Fruit fly (Drosophila melanogaster) whole organism, embryonic: ENCODE measurements around the gene CG2540.

Experiments used
- ATbp ChIP-seq: fragments of 200-800 bp; sonication (Bioruptor generic); optimal IDR thresholded peaks from 2 replicates; lab custom pipeline; 2017; ENCODE audit warnings: missing biosample characterization, mild to moderate bottlenecking, missing genetic modification characterization, missing genetic modification reagents
- Blimp-1 ChIP-seq: fragments of 200-800 bp; sonication (Bioruptor generic); optimal IDR thresholded peaks from 3 replicates; lab custom pipeline; 2018; ENCODE audit warnings: missing biosample characterization, missing genetic modification characterization, mild to moderate bottlenecking, moderate library complexity, missing genetic modification reagents
- CG10267 ChIP-seq: fragments of 200-800 bp; sonication (Bioruptor generic); optimal IDR thresholded peaks from 2 replicates; lab custom pipeline; 2018; ENCODE audit warnings: missing biosample characterization, mild to moderate bottlenecking, missing genetic modification characterization, moderate library complexity
- CG10431 ChIP-seq: fragments of 200-800 bp; sonication (Bioruptor generic); optimal IDR thresholded peaks from 3 replicates; lab custom pipeline; 2018; ENCODE audit warnings: missing biosample characterization, mild to moderate bottlenecking, missing genetic modification characterization
- CG11723 ChIP-seq: fragments of 200-800 bp; sonication (Bioruptor generic); optimal IDR thresholded peaks from 2 replicates; lab custom pipeline; 2017; ENCODE audit warnings: missing biosample characterization, mild to moderate bottlenecking, missing genetic modification characterization
- CG15073 ChIP-seq: fragments of 200-800 bp; sonication (Bioruptor generic); optimal IDR thresholded peaks from 2 replicates; lab custom pipeline; 2016; ENCODE audit warnings: missing biosample characterization, missing genetic modification characterization
- CG15269 ChIP-seq: fragments of 200-800 bp; sonication (Bioruptor generic); optimal IDR thresholded peaks from 2 replicates; lab custom pipeline; 2018; ENCODE audit warnings: missing biosample characterization, mild to moderate bottlenecking, missing genetic modification characterization, moderate library complexity
- CG15601 ChIP-seq: fragments of 200-800 bp; sonication (Bioruptor generic); optimal IDR thresholded peaks from 3 replicates; lab custom pipeline; 2019; ENCODE audit warnings: missing biosample characterization, mild to moderate bottlenecking, missing genetic modification characterization, moderate library complexity
- CG17568 ChIP-seq: fragments of 200-800 bp; sonication (Bioruptor generic); optimal IDR thresholded peaks from 2 replicates; lab custom pipeline; 2018; ENCODE audit warnings: missing biosample characterization, mild to moderate bottlenecking, missing genetic modification characterization, moderate library complexity
- CG2199 ChIP-seq: fragments of 200-800 bp; sonication (Bioruptor generic); IDR thresholded peaks from 3 replicates; pipeline ENCODE4 v1.3.6; 2022; ENCODE audit warnings: missing biosample characterization, missing genetic modification characterization
- CG3163 ChIP-seq: fragments of 200-800 bp; sonication (Bioruptor generic); optimal IDR thresholded peaks from 3 replicates; lab custom pipeline; 2016; ENCODE audit warnings: missing biosample characterization, missing genetic modification characterization
- CG32772 ChIP-seq: fragments of 200-800 bp; sonication (Bioruptor generic); IDR thresholded peaks from 2 replicates; pipeline ENCODE4 v1.3.6; 2022; ENCODE audit warnings: missing biosample characterization, missing genetic modification characterization
- CG33557 ChIP-seq: fragments of 200-800 bp; sonication (Bioruptor generic); optimal IDR thresholded peaks from 2 replicates; lab custom pipeline; 2019; ENCODE audit warnings: missing biosample characterization, mild to moderate bottlenecking, missing genetic modification characterization, moderate library complexity
- CG7745 ChIP-seq: fragments of 200-800 bp; sonication (Bioruptor generic); optimal IDR thresholded peaks from 2 replicates; lab custom pipeline; 2018; ENCODE audit warnings: missing biosample characterization, mild to moderate bottlenecking, missing genetic modification characterization, moderate library complexity
- CG7786 ChIP-seq: fragments of 200-800 bp; sonication (Bioruptor generic); optimal IDR thresholded peaks from 2 replicates; lab custom pipeline; 2016; ENCODE audit warnings: missing biosample characterization, missing genetic modification characterization
- CG7839 ChIP-seq: fragments of 200-800 bp; sonication (Bioruptor generic); optimal IDR thresholded peaks from 3 replicates; lab custom pipeline; 2018; ENCODE audit warnings: missing biosample characterization, mild to moderate bottlenecking, missing genetic modification characterization, moderate library complexity
- CG8765 ChIP-seq: fragments of 200-800 bp; sonication (Bioruptor generic); IDR thresholded peaks from 2 replicates; pipeline ENCODE4 v1.3.6; 2022; ENCODE audit warnings: missing biosample characterization, missing genetic modification characterization
- CkIIα-i1 ChIP-seq: fragments of 200-800 bp; sonication (Bioruptor generic); IDR thresholded peaks from 2 replicates; pipeline ENCODE4 v1.3.6; 2022; ENCODE audit warnings: missing biosample characterization, missing genetic modification characterization
- D ChIP-seq, 2 experiments: fragments of 200-800 bp in 1 of 2; fragments of >200 bp in 1 of 2; sonication (Bioruptor generic) in 1 of 2; optimal IDR thresholded peaks; 2 replicates in 1 of 2; 3 replicates in 1 of 2; lab custom pipeline; 2017; ENCODE audit warnings: mild to moderate bottlenecking in 1 of 2, missing biosample characterization in 1 of 2, missing genetic modification characterization in 1 of 2, missing genetic modification reagents in 1 of 2
- D19A ChIP-seq: fragments of 200-800 bp; optimal IDR thresholded peaks from 3 replicates; lab custom pipeline; 2019; ENCODE audit warnings: missing biosample characterization, mild to moderate bottlenecking, missing genetic modification characterization, moderate library complexity
- E2f2 ChIP-seq: fragments of 200-800 bp; sonication (Bioruptor generic); IDR thresholded peaks from 2 replicates; pipeline ENCODE4 v1.3.6; 2022; ENCODE audit warnings: missing biosample characterization, missing genetic modification characterization
- Elba2 ChIP-seq: fragments of 200-800 bp; sonication (Bioruptor generic); optimal IDR thresholded peaks from 3 replicates; lab custom pipeline; 2016; ENCODE audit warnings: missing biosample characterization, missing genetic modification characterization
- HHEX ChIP-seq: fragments of 200-800 bp; sonication (Bioruptor generic); optimal IDR thresholded peaks from 3 replicates; lab custom pipeline; 2017; ENCODE audit warnings: missing biosample characterization, mild to moderate bottlenecking, missing genetic modification characterization, missing genetic modification reagents
- Med ChIP-seq: fragments of 200-800 bp; sonication (Bioruptor generic); peaks from one replicate; lab custom pipeline; 2016; ENCODE audit warnings: missing biosample characterization, missing genetic modification characterization, mild to moderate bottlenecking, inconsistent platforms, moderate library complexity
- Nf-YB ChIP-seq: fragments of 200-800 bp; sonication (Bioruptor generic); optimal IDR thresholded peaks from 3 replicates; lab custom pipeline; 2019; ENCODE audit warnings: missing biosample characterization, mild to moderate bottlenecking, missing genetic modification characterization, moderate library complexity
- Six4 ChIP-seq: fragments of 200-800 bp; sonication (Bioruptor generic); optimal IDR thresholded peaks from 2 replicates; lab custom pipeline; 2016; ENCODE audit warnings: missing biosample characterization, missing genetic modification characterization
- Sry-β ChIP-seq: fragments of 200-800 bp; sonication (Bioruptor generic); optimal IDR thresholded peaks from 2 replicates; lab custom pipeline; 2018; ENCODE audit warnings: missing biosample characterization, mild to moderate bottlenecking, missing genetic modification characterization, moderate library complexity
- Trl ChIP-seq, 3 experiments: fragments of >200 bp in 2 of 3; fragments of 200-800 bp in 1 of 3; sonication (Bioruptor generic) in 1 of 3; optimal IDR thresholded peaks; 2 replicates in 1 of 3; 3 replicates in 2 of 3; lab custom pipeline; 2016 to 2017; ENCODE audit warnings: missing biosample characterization in 1 of 3, missing genetic modification characterization in 1 of 3
- ac ChIP-seq: fragments of 200-800 bp; sonication (Bioruptor generic); optimal IDR thresholded peaks from 3 replicates; lab custom pipeline; 2017; ENCODE audit warnings: missing biosample characterization, mild to moderate bottlenecking, missing genetic modification characterization
- amos ChIP-seq: fragments of 200-800 bp; sonication (Bioruptor generic); IDR thresholded peaks from 2 replicates; pipeline ENCODE4 v1.3.6; 2022; ENCODE audit warnings: missing biosample characterization, missing genetic modification characterization; ENCODE audit not compliant: partially characterized antibody
- cg ChIP-seq: fragments of 200-800 bp; sonication (Bioruptor generic); optimal IDR thresholded peaks from 3 replicates; lab custom pipeline; 2019; ENCODE audit warnings: missing biosample characterization, mild to moderate bottlenecking, missing genetic modification characterization, moderate library complexity
- cwo ChIP-seq: fragments of 200-800 bp; sonication (Bioruptor generic); optimal IDR thresholded peaks from 3 replicates; lab custom pipeline; 2017; ENCODE audit warnings: missing biosample characterization, missing genetic modification characterization, mild to moderate bottlenecking, moderate library complexity, missing genetic modification reagents
- dmrt11E ChIP-seq: fragments of 200-800 bp; sonication (Bioruptor generic); optimal IDR thresholded peaks from 3 replicates; lab custom pipeline; 2018; ENCODE audit warnings: missing biosample characterization, mild to moderate bottlenecking, missing genetic modification characterization, moderate library complexity
- dysf ChIP-seq: fragments of 200-800 bp; sonication (Bioruptor generic); IDR thresholded peaks from 3 replicates; pipeline ENCODE4 v1.3.6; 2022; ENCODE audit warnings: missing biosample characterization, missing genetic modification characterization
- gro ChIP-seq: fragments of 200-800 bp; sonication (Bioruptor generic); optimal IDR thresholded peaks from 2 replicates; lab custom pipeline; 2016; ENCODE audit warnings: missing biosample characterization, missing genetic modification characterization
- gsb ChIP-seq: fragments of 200-800 bp; sonication (Bioruptor generic); IDR thresholded peaks from 2 replicates; pipeline ENCODE4 v1.3.6; 2022; ENCODE audit warnings: missing biosample characterization, missing genetic modification characterization
- kni ChIP-seq: fragments of 200-800 bp; sonication (Bioruptor generic); optimal IDR thresholded peaks from 3 replicates; lab custom pipeline; 2017; ENCODE audit warnings: mild to moderate bottlenecking, missing biosample characterization, missing genetic modification reagents, missing genetic modification characterization
- lola ChIP-seq, 3 experiments: fragments of >200 bp in 2 of 3; fragments of 200-800 bp in 1 of 3; sonication (Bioruptor generic) in 1 of 3; optimal IDR thresholded peaks; 2 replicates each; lab custom pipeline; 2017 to 2019; ENCODE audit warnings: missing biosample characterization in 3 of 3, missing genetic modification characterization in 3 of 3, mild to moderate bottlenecking in 1 of 3, moderate library complexity in 1 of 3
- nom ChIP-seq: fragments of 200-800 bp; sonication (Bioruptor generic); optimal IDR thresholded peaks from 2 replicates; lab custom pipeline; 2017; ENCODE audit warnings: missing biosample characterization, missing genetic modification characterization, mild to moderate bottlenecking, moderate library complexity, missing genetic modification reagents
- pfk ChIP-seq: fragments of 200-800 bp; sonication (Bioruptor generic); optimal IDR thresholded peaks from 2 replicates; lab custom pipeline; 2018; ENCODE audit warnings: missing biosample characterization, mild to moderate bottlenecking, missing genetic modification characterization, moderate library complexity
- sens ChIP-seq: fragments of 200-800 bp; sonication (Bioruptor generic); peaks from one replicate; lab custom pipeline; 2016; ENCODE audit warnings: missing biosample characterization, missing genetic modification characterization
- sens-2 ChIP-seq: fragments of 200-800 bp; sonication (Bioruptor generic); IDR thresholded peaks from 2 replicates; pipeline ENCODE4 v1.3.6; 2022; ENCODE audit warnings: missing biosample characterization, missing genetic modification characterization
- sima ChIP-seq: fragments of 200-800 bp; sonication (Bioruptor generic); optimal IDR thresholded peaks from 2 replicates; lab custom pipeline; 2016; ENCODE audit warnings: missing biosample characterization, missing genetic modification characterization
- trh ChIP-seq: fragments of 200-800 bp; sonication (Bioruptor generic); optimal IDR thresholded peaks from 2 replicates; lab custom pipeline; 2016; ENCODE audit warnings: missing biosample characterization, missing genetic modification characterization
- z ChIP-seq: fragments of 200-800 bp; sonication (Bioruptor generic); IDR thresholded peaks from 3 replicates; pipeline ENCODE4 v1.3.6; 2022; ENCODE audit warnings: missing biosample characterization, missing genetic modification characterization

Gene CG2540

DNA sequence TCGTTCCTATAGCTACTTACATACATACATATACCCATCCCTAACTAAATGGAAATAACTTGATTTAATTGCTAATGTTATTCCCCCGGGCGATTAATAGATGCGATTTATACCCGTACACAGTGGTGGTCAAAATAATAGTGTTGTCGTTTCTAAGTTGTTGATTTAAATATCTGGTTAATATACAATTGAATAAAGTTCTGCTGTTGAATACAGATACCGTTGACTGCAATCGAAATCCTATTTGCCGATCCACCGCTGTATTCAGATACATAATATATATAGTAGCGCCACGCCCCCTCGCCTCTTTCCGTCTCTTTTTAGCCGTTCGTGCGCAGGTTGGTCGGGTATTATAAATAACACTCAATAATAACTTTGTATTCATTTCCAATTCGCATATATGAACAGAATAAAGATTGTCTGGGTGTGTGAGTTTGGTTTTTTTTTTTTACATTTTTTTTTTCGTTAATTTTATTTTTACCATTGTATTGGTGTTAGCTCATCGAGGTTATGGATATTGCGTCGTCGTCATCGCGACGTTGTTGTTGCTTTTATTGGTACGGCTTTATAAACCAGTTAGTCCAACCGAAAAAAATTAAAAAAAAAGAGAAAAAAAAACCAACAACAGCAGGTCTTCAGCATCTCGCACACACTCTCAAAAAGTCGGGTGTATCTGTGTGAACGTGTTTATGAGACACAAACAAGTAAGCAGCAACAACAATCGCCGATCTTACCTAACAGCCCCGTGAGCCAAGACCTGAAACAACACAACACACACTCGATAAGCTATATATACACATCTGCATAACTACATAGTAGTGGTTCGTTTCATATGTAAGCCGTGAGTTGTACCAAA lies 42.9 kb downstream of the CG2540 start (continued):
- peak; percentile 48 for TF ChIP-seq CG32772 (GFP tag; lab: Robert Waterston, UW)
- no peak for TF ChIP-seq sens-2
- TF ChIP-seq CG2199 = 0 out of 3 replicates have a peak, but pooled peaks have one; percentile 24
- TF ChIP-seq CG8765 (GFP tag; lab: Robert Waterston, UW) = no peak
- no peak for TF ChIP-seq gsb (GFP tag; lab: Robert Waterston, UW)
- no peak for TF ChIP-seq Elba2
- no peak for TF ChIP-seq amos (GFP tag; lab: Robert Waterston, UW)
- peak; percentile 18 for TF ChIP-seq gro
- TF ChIP-seq nom = peak; percentile 91
- TF ChIP-seq CG7786 (GFP tag; lab: Kevin White, UChicago) = no peak
- TF ChIP-seq ATbp = no peak
- TF ChIP-seq lola (GFP tag; optimal IDR thresholded peaks at IDR 0.05; lab: Kevin White, UChicago) = no peak
- peak; percentile 59; the same call in 2 of the 3 replicates for TF ChIP-seq dysf
- no peak for TF ChIP-seq Six4 (GFP tag; lab: Kevin White, UChicago)
- TF ChIP-seq sima (GFP tag; lab: Kevin White, UChicago) = no peak
- peak; percentile 28 for TF ChIP-seq CG7839
- peak; percentile 27 for TF ChIP-seq cwo (GFP tag; lab: Kevin White, UChicago)
- TF ChIP-seq, all 482 proteins: peak for 62

DNA sequence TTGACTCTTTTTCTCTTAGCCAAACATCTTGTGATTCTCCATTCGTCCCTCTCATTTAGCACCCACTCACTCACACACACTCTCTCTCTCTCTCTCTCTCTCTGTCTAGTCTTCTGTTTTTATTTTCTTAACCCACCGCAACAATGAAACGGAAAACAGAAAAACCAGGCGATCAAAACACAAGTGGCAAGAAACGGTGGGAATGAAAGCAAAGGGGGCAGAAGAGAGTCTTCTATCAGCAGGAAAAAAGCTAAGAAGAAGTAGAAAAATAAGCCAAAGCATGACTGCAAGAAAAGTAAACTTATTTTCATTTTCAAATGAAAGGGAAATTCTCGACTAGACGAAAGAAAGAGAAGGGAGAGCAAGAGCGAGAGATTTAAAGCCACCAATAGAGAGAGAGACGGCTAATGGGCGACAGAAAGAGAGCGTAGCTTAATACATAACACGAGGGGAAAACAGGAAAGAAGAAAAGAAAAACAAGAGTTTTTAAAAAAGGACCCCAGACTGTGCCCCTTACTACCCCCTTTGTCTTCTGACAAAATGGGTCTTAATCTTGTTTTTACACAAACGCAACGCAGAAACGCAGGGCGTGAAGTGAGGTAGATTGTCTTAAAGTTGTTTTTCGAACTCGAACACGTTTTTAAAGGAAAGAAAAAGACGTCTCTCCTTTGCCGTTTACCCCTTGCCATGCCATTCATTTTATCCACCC lies 44.3 kb downstream of the CG2540 start:
- TF ChIP-seq lola (GFP tag; optimal IDR thresholded peaks at IDR 0.05; lab: Kevin White, UChicago) (peak in 1 of 3 experiments; percentile 34), HHEX (GFP tag; lab: Kevin White, UChicago) (no peak), sens (GFP tag; lab: Kevin White, UChicago) (peak; percentile 26), Trl (optimal IDR thresholded peaks at IDR 0.05; lab: Kevin White, UChicago) (peak; percentile 42 to 78), Trl (GFP tag; optimal IDR thresholded peaks at IDR 0.05; lab: Kevin White, UChicago) (no peak), CG15073 (GFP tag; lab: Kevin White, UChicago) (no peak), pfk (GFP tag; lab: Kevin White, UChicago) (peak; percentile 77), CG10431 (peak; percentile 31), ac (GFP tag; lab: Kevin White, UChicago) (no peak), CG11723 (no peak), dmrt11E (peak; percentile 6), kni (GFP tag; lab: Kevin White, UChicago) (peak; percentile 63), Nf-YB (GFP tag; lab: Kevin White, UChicago) (peak; percentile 10), D (optimal IDR thresholded peaks at IDR 0.05; lab: Kevin White, UChicago) (no peak), D (GFP tag; optimal IDR thresholded peaks at IDR 0.05; lab: Kevin White, UChicago) (peak; percentile 14), CG15269 (no peak), CG3163 (GFP tag; lab: Kevin White, UChicago) (peak; percentile 24), CkIIα-i1 (GFP tag; lab: Robert Waterston, UW) (no peak), cg (GFP tag; lab: Kevin White, UChicago) (peak; percentile 16), CG17568 (GFP tag; lab: Kevin White, UChicago) (peak; percentile 4), Sry-β (peak; percentile 15), D19A (peak; percentile 26), Blimp-1 (peak; percentile 100), CG15601 (peak; percentile 23), z (no peak), E2f2 (GFP tag; lab: Robert Waterston, UW) (no peak), sens-2 (no peak), trh (no peak), CG33557 (GFP tag; lab: Kevin White, UChicago) (peak; percentile 75), CG7745 (peak; percentile 57), CG10267 (peak; percentile 6), Med (GFP tag; lab: Kevin White, UChicago) (peak; percentile 64)
